Worm (Caenorhabditis elegans): ENCODE data around the gene nhr-248.

DNA sequence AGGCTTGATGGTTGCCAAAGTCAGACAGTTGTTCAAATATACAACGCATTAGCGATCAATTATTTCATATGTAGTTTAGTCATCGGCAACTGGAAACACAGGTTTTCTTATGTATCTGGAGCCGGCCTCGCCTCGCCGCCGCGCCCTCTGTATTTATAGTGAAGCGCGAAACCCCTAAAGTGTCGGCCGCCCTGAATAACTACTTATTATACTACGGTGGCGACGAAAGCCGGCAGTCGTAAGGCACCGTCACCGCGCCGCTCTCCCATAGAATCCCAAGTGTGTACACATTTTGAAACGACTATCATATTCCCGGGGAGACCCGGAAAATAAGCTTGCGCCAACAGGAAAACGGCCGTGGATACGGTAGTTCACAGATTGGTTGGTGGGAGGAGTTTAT lies 9.9 kb downstream of the nhr-248 start:
- no peak for TF ChIP-seq ama-1 (optimal IDR thresholded peaks at IDR 0.05)
- TF ChIP-seq lin-11 (tag; optimal IDR thresholded peaks at IDR 0.05) = no peak

All from whole organism, L2 larva.